Fruit fly (Drosophila melanogaster): ENCODE data around the gene Aos1.

Aos1 gene

DNA sequence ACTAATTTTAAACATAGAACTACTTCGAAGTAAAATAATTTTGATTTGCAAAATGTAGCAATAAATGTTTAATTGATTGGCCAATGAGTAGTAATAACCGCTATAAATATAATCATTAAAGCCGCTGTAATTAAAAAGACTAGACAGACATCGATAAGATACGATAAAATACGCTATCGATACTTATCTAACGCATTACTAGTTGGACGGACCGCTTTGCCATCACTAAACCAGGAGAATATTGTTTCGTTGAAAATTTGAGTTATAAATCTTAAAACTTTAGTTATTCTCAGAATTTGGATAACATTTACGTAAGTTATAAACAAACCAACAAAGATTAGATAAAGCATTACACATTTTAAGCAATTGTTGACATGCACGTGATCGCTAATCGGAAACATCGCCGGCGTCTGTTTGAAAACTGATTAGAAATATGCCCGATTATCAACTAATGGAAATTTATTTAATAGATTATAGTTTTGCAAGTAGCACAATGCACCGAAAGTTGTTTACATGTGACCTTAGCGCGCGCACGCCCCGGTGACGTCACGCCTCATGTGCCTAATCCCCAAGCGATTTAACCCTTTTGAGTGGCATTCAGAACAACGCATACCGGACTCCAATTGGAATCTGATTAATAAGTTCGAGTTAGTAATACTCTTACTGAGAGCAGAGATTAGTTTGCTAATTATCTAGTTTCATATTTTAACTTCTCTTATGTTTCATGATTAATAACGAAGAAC lies 6.0 kb upstream of the Aos1 start, which contains the start of gene Desat1 (continued):
- TF ChIP-seq cg (GFP tag; optimal IDR thresholded peaks at IDR 0.05) (no peak), pros (GFP tag; optimal IDR thresholded peaks at IDR 0.05) (no peak), Scr (GFP tag; IDR thresholded peaks at IDR 0.05; ENCODE audit: partially characterized antibody) (peak; percentile 91), CG10959 (GFP tag; IDR thresholded peaks at IDR 0.05) (no peak), Kr (GFP tag; optimal IDR thresholded peaks at IDR 0.05) (peak; percentile 98), CG17186 (GFP tag; optimal IDR thresholded peaks at IDR 0.05) (peak; percentile 12), CrebB (tag; optimal IDR thresholded peaks at IDR 0.05) (no peak), CG2875 (GFP tag; optimal IDR thresholded peaks at IDR 0.05) (no peak), tin (GFP tag; optimal IDR thresholded peaks at IDR 0.05) (no peak), CG1529 (GFP tag; optimal IDR thresholded peaks at IDR 0.05) (no peak), chif (GFP tag; optimal IDR thresholded peaks at IDR 0.05) (no peak), Atf6 (GFP tag; IDR thresholded peaks at IDR 0.05) (no peak), NC2β (GFP tag; optimal IDR thresholded peaks at IDR 0.05) (peak; percentile 4), H2.0 (GFP tag; IDR thresholded peaks at IDR 0.05) (no peak), CG4424 (GFP tag; optimal IDR thresholded peaks at IDR 0.05) (no peak), chinmo (GFP tag; IDR thresholded peaks at IDR 0.05; ENCODE audit: partially characterized antibody) (peak; percentile 89; the same call in 3 of the 4 replicates), HLHmδ (GFP tag; optimal IDR thresholded peaks at IDR 0.05) (no peak), CG15601 (tag; optimal IDR thresholded peaks at IDR 0.05) (no peak), lilli (GFP tag; optimal IDR thresholded peaks at IDR 0.05) (no peak), Dek (tag; optimal IDR thresholded peaks at IDR 0.05) (no peak), lbe (GFP tag; optimal IDR thresholded peaks at IDR 0.05) (peak; percentile 50), Hey (tag; optimal IDR thresholded peaks at IDR 0.05) (no peak), Dref (GFP tag; IDR thresholded peaks at IDR 0.05) (peak; percentile 84), CG18619 (GFP tag; optimal IDR thresholded peaks at IDR 0.05) (no peak), trh (GFP tag; optimal IDR thresholded peaks at IDR 0.05) (no peak), CG17802 (tag; optimal IDR thresholded peaks at IDR 0.05) (no peak), CG11247 (GFP tag; IDR thresholded peaks at IDR 0.05) (no peak), Doc3 (GFP tag; IDR thresholded peaks at IDR 0.05; ENCODE audit: partially characterized antibody) (peak; percentile 90), twi (tag; optimal IDR thresholded peaks at IDR 0.05) (no peak), dati (GFP tag; IDR thresholded peaks at IDR 0.05) (no peak), vfl (GFP tag; optimal IDR thresholded peaks at IDR 0.05) (no peak), Bteb2 (GFP tag; optimal IDR thresholded peaks at IDR 0.05) (no peak), bigmax (GFP tag; optimal IDR thresholded peaks at IDR 0.05) (no peak), CG13775 (GFP tag; optimal IDR thresholded peaks at IDR 0.05) (no peak), CG31224 (GFP tag; IDR thresholded peaks at IDR 0.05) (no peak), unc-4 (GFP tag; IDR thresholded peaks at IDR 0.05; ENCODE audit: partially characterized antibody) (peak; percentile 93), CG9437 (GFP tag; optimal IDR thresholded peaks at IDR 0.05) (no peak), CG6854 (GFP tag; optimal IDR thresholded peaks at IDR 0.05) (no peak), CG8089 (GFP tag; optimal IDR thresholded peaks at IDR 0.05) (no peak), HmgD (GFP tag; optimal IDR thresholded peaks at IDR 0.05) (no peak), lov (optimal IDR thresholded peaks at IDR 0.05) (no peak), lov (GFP tag; IDR thresholded peaks at IDR 0.05) (no peak), ssp (GFP tag; IDR thresholded peaks at IDR 0.05) (no peak), CG14050 (GFP tag; IDR thresholded peaks at IDR 0.05) (no peak), hkb (optimal IDR thresholded peaks at IDR 0.05) (no peak), hkb (GFP tag; IDR thresholded peaks at IDR 0.05) (no peak), CG8290 (GFP tag; optimal IDR thresholded peaks at IDR 0.05) (peak; percentile 26), CG8290 (tag; optimal IDR thresholded peaks at IDR 0.05) (peak in 1 of 2 experiments; percentile 18), Xrp1 (GFP tag; IDR thresholded peaks at IDR 0.05) (no peak), BEAF-32 (GFP tag; optimal IDR thresholded peaks at IDR 0.05) (peak; percentile 88), CG2889 (GFP tag; IDR thresholded peaks at IDR 0.05) (no peak)
